Worm (Caenorhabditis elegans) whole organism, L2 larva: ENCODE measurements around the gene srx-7.

Experiments
- C34F6.9 ChIP-seq: fragments of 150-350 bp; optimal IDR thresholded peaks from 2 replicates; lab custom pipeline; 2014; ENCODE audit warnings: missing biosample characterization, missing genetic modification characterization
- F13H6.1 ChIP-seq: sonication (generic microtip); optimal IDR thresholded peaks from 2 replicates; lab custom pipeline; 2016; ENCODE audit warnings: missing genetic modification characterization, missing compliant biosample characterization
- R02D3.7 ChIP-seq: fragments of 150-350 bp; optimal IDR thresholded peaks from 2 replicates; lab custom pipeline; 2014; ENCODE audit warnings: missing biosample characterization, missing genetic modification characterization
- Y55F3AM.14 ChIP-seq: fragments of 200-800 bp; sonication (Bioruptor generic); optimal IDR thresholded peaks from 2 replicates; lab custom pipeline; 2018; ENCODE audit warnings: mild to moderate bottlenecking, missing genetic modification characterization, missing compliant biosample characterization
- alr-1 ChIP-seq: fragments of 150-350 bp; optimal IDR thresholded peaks from 2 replicates; lab custom pipeline; 2014; ENCODE audit warnings: missing biosample characterization, missing genetic modification characterization
- blmp-1 ChIP-seq: sonication (generic microtip); optimal IDR thresholded peaks from 2 replicates; lab custom pipeline; 2017; ENCODE audit warnings: missing genetic modification characterization, mild to moderate bottlenecking, missing compliant biosample characterization, antibody characterized with exemption, moderate library complexity; ENCODE audit not compliant: insufficient read depth
- crh-2 ChIP-seq: sonication (generic microtip); optimal IDR thresholded peaks from 2 replicates; lab custom pipeline; 2017; ENCODE audit warnings: missing biosample characterization, missing genetic modification characterization
- egl-27 ChIP-seq: sonication (generic microtip); optimal IDR thresholded peaks from 3 replicates; lab custom pipeline; 2017; ENCODE audit warnings: missing biosample characterization, missing genetic modification reagents, missing genetic modification characterization
- elt-1 ChIP-seq: fragments of 150-350 bp; optimal IDR thresholded peaks from 2 replicates; lab custom pipeline; 2014; ENCODE audit warnings: missing biosample characterization, missing genetic modification characterization
- elt-3 ChIP-seq: sonication (generic microtip); optimal IDR thresholded peaks from 2 replicates; lab custom pipeline; 2017; ENCODE audit warnings: missing biosample characterization, missing genetic modification characterization
- fos-1 ChIP-seq: fragments of 150-350 bp; optimal IDR thresholded peaks from 2 replicates; lab custom pipeline; 2014; ENCODE audit warnings: missing biosample characterization, missing genetic modification characterization
- lin-11 ChIP-seq: fragments of 150-350 bp; sonication (generic microtip); optimal IDR thresholded peaks from 2 replicates; lab custom pipeline; 2014; ENCODE audit warnings: missing biosample characterization, missing genetic modification characterization, inconsistent platforms, mixed read lengths
- lin-13 ChIP-seq: fragments of 150-350 bp; optimal IDR thresholded peaks from 2 replicates; lab custom pipeline; 2014; ENCODE audit warnings: missing biosample characterization, missing genetic modification reagents, missing genetic modification characterization
- lin-39 ChIP-seq: fragments of 150-350 bp; optimal IDR thresholded peaks from 2 replicates; lab custom pipeline; 2014; ENCODE audit warnings: missing biosample characterization, missing genetic modification reagents, missing genetic modification characterization
- mab-5 ChIP-seq: fragments of 150-350 bp; optimal IDR thresholded peaks from 2 replicates; lab custom pipeline; 2014; ENCODE audit warnings: missing biosample characterization, missing genetic modification characterization
- mbf-1 ChIP-seq: sonication (generic microtip); optimal IDR thresholded peaks from 2 replicates; lab custom pipeline; 2017; ENCODE audit warnings: missing biosample characterization, missing genetic modification characterization
- nhr-10 ChIP-seq: sonication (generic microtip); optimal IDR thresholded peaks from 2 replicates; lab custom pipeline; 2017; ENCODE audit warnings: missing biosample characterization, missing genetic modification characterization
- nhr-11 ChIP-seq: fragments of 150-350 bp; optimal IDR thresholded peaks from 2 replicates; lab custom pipeline; 2014; ENCODE audit warnings: missing biosample characterization, missing genetic modification characterization
- nhr-12 ChIP-seq: fragments of 150-350 bp; optimal IDR thresholded peaks from 2 replicates; lab custom pipeline; 2014; ENCODE audit warnings: missing biosample characterization, missing genetic modification characterization
- nhr-129 ChIP-seq: fragments of 150-350 bp; optimal IDR thresholded peaks from 2 replicates; lab custom pipeline; 2014; ENCODE audit warnings: missing biosample characterization, missing genetic modification characterization
- nhr-21 ChIP-seq: fragments of 150-350 bp; optimal IDR thresholded peaks from 2 replicates; lab custom pipeline; 2014; ENCODE audit warnings: missing biosample characterization, missing genetic modification characterization
- nhr-23 ChIP-seq: fragments of 150-350 bp; optimal IDR thresholded peaks from 2 replicates; lab custom pipeline; 2014; ENCODE audit warnings: missing biosample characterization, missing genetic modification reagents, missing genetic modification characterization
- nhr-237 ChIP-seq: fragments of 150-350 bp; optimal IDR thresholded peaks from 2 replicates; lab custom pipeline; 2014; ENCODE audit warnings: missing biosample characterization, missing genetic modification characterization
- nhr-25 ChIP-seq: fragments of 150-350 bp; sonication (generic microtip); optimal IDR thresholded peaks from 3 replicates; lab custom pipeline; 2014; ENCODE audit warnings: missing biosample characterization, missing genetic modification characterization
- nhr-77 ChIP-seq: fragments of 150-350 bp; optimal IDR thresholded peaks from 2 replicates; lab custom pipeline; 2014; ENCODE audit warnings: missing biosample characterization, missing genetic modification characterization
- peb-1 ChIP-seq: fragments of 150-350 bp; optimal IDR thresholded peaks from 2 replicates; lab custom pipeline; 2014; ENCODE audit warnings: missing biosample characterization, missing genetic modification characterization
- sem-4 ChIP-seq: fragments of 150-350 bp; optimal IDR thresholded peaks from 2 replicates; lab custom pipeline; 2014; ENCODE audit warnings: missing biosample characterization, missing genetic modification reagents, missing genetic modification characterization
- skn-1 ChIP-seq: sonication (generic microtip); optimal IDR thresholded peaks from 2 replicates; lab custom pipeline; 2017; ENCODE audit warnings: missing biosample characterization, missing genetic modification characterization
- sma-3 ChIP-seq: sonication (generic microtip); optimal IDR thresholded peaks from 2 replicates; lab custom pipeline; 2016; ENCODE audit warnings: missing genetic modification reagents, missing genetic modification characterization, missing compliant biosample characterization
- sma-9 ChIP-seq, 2 experiments: fragments of 150-350 bp in 1 of 2; sonication (generic microtip) in 1 of 2; optimal IDR thresholded peaks; 2 replicates each; lab custom pipeline; 2014 to 2016; ENCODE audit warnings: missing genetic modification characterization in 2 of 2, mild to moderate bottlenecking in 1 of 2, missing biosample characterization in 1 of 2, missing compliant biosample characterization in 1 of 2, missing genetic modification reagents in 1 of 2, moderate library complexity in 1 of 2
- unc-39 ChIP-seq: fragments of 150-350 bp; optimal IDR thresholded peaks from 2 replicates; lab custom pipeline; 2014; ENCODE audit warnings: missing biosample characterization, missing genetic modification characterization
- zag-1 ChIP-seq: fragments of 150-350 bp; optimal IDR thresholded peaks from 2 replicates; lab custom pipeline; 2014; ENCODE audit warnings: missing biosample characterization, missing genetic modification characterization
- ztf-1 ChIP-seq: fragments of 200-800 bp; sonication (Bioruptor generic); conservative IDR thresholded peaks from 2 replicates; pipeline ENCODE4 v1.3.6; 2022; ENCODE audit warnings: missing genetic modification characterization, missing compliant biosample characterization
- ztf-11 ChIP-seq: sonication (generic microtip); optimal IDR thresholded peaks from 2 replicates; lab custom pipeline; 2017; ENCODE audit warnings: missing biosample characterization, missing genetic modification characterization

The srx-7 gene

DNA sequence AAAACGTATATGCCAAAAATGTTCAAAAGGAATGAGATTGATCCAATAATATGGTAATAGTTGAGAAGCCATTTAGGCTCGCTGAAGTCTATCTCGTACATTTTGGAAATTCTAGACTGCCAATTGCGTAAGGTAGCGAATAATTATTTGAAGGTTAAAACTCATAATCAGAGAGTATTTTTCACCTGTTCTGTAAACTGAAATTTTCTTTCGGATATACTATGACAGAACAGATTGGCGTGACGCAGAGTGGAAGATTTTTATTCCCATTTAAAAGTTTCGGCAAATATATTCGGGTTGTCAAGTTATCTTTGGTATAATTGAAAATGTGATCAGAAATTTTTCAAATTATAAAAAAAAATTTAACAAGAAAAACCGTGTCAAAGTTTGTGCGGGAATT lies 8.1 kb downstream of the srx-7 start, which contains the start of gene sri-72:
Gene sri-72, minus strand, starts transcription at position 101 of the 400 bp plus-strand sequence.
- TF ChIP-seq mbf-1 (tag; lab: Kevin White, UChicago), result no peak
- TF ChIP-seq skn-1, result no peak
- TF ChIP-seq sma-9 (GFP tag; optimal IDR thresholded peaks at IDR 0.05; lab: Kevin White, UChicago), result no peak
- no peak for TF ChIP-seq sma-9 (tag; optimal IDR thresholded peaks at IDR 0.05; lab: Kevin White, UChicago)
- TF ChIP-seq nhr-10, result no peak
- TF ChIP-seq zag-1 (tag; lab: Kevin White, UChicago), result no peak
- TF ChIP-seq peb-1 (tag; lab: Kevin White, UChicago), result no peak
- no peak for TF ChIP-seq elt-1 (tag; lab: Kevin White, UChicago)
- no peak for TF ChIP-seq ztf-1
- no peak for TF ChIP-seq alr-1 (tag; lab: Kevin White, UChicago)
- TF ChIP-seq elt-3 (tag; lab: Kevin White, UChicago), result no peak
- no peak for TF ChIP-seq sma-3
- TF ChIP-seq mab-5, result no peak
- no peak for TF ChIP-seq nhr-21 (tag; lab: Kevin White, UChicago)

DNA sequence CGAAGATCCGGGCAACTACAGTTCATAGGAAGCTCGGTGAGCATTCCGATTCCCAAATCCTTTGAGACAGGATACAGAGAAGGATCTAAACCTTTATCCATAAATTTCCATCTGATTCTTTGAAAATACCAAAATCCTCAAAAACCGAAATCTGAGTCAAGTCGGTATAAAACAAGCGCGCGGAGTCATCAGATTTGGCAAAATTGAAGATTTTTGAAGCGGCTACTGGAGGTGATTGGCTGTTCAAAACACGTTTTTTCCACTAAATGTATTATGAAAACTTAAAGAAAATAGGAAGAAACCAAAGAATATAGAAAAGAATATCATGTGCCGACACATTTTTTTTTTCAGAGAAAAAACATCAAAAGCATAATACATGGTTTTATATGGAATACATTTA lies 14.6 kb downstream of the srx-7 start, which contains the start of gene C14C6.13:
Gene C14C6.13, minus strand, starts transcription at position 101 of the 400 bp plus-strand sequence.
- no peak for TF ChIP-seq elt-1 (tag; lab: Kevin White, UChicago)
- no peak for TF ChIP-seq blmp-1 (tag; lab: Kevin White, UChicago)
- no peak for TF ChIP-seq nhr-21 (tag; lab: Kevin White, UChicago)
- no peak for TF ChIP-seq nhr-23 (tag; lab: Kevin White, UChicago)
- no peak for TF ChIP-seq unc-39 (tag; lab: Kevin White, UChicago)
- TF ChIP-seq ztf-1, result no peak
- no peak for TF ChIP-seq nhr-11 (tag; lab: Kevin White, UChicago)
- TF ChIP-seq nhr-77, result no peak
- no peak for TF ChIP-seq sma-3
- TF ChIP-seq sem-4 (tag; lab: Kevin White, UChicago), result no peak
- TF ChIP-seq C34F6.9 (tag; lab: Kevin White, UChicago), result no peak
- no peak for TF ChIP-seq mbf-1 (tag; lab: Kevin White, UChicago)
- TF ChIP-seq nhr-12 (tag; lab: Kevin White, UChicago), result no peak
- TF ChIP-seq sma-9 (GFP tag; optimal IDR thresholded peaks at IDR 0.05; lab: Kevin White, UChicago), result no peak
- no peak for TF ChIP-seq sma-9 (tag; optimal IDR thresholded peaks at IDR 0.05; lab: Kevin White, UChicago)
- TF ChIP-seq lin-11 (tag; lab: Kevin White, UChicago), result no peak
- no peak for TF ChIP-seq fos-1 (tag; lab: Kevin White, UChicago)
- no peak for TF ChIP-seq alr-1 (tag; lab: Kevin White, UChicago)
- TF ChIP-seq, all 48 proteins: peak for 0

DNA sequence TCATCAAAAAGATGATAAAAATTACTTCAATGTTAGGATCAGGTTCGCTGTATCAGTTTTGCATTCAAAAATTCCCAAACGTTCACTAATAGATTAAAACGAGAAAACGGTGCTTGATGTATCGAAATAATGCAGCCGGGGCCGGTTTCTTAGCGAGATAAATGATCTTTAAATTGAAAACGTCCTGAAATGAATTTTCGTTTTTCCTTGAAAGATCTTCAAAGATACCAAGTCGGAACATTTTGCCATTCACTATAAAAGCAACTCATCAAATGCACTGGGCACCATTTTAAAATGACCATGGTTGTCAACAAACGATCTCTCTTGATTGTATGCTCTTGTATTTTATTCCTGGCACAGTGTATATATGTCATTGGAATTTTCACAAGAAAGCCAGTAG lies 16.1 kb downstream of the srx-7 start, which contains the start of gene K06H6.5:
Gene K06H6.5, plus strand, starts transcription at position 301 of the 400 bp plus-strand sequence.
- no peak for TF ChIP-seq nhr-237 (tag; lab: Kevin White, UChicago)
- TF ChIP-seq nhr-21 (tag; lab: Kevin White, UChicago), result no peak
- no peak for TF ChIP-seq lin-39
- no peak for TF ChIP-seq nhr-129 (tag; lab: Kevin White, UChicago)
- no peak for TF ChIP-seq lin-11 (tag; lab: Kevin White, UChicago)
- no peak for TF ChIP-seq lin-13 (GFP tag; lab: Kevin White, UChicago)
- no peak for TF ChIP-seq R02D3.7 (tag; lab: Kevin White, UChicago)
- no peak for TF ChIP-seq elt-1 (tag; lab: Kevin White, UChicago)
- TF ChIP-seq sma-3, result no peak
- TF ChIP-seq crh-2 (tag; lab: Kevin White, UChicago), result no peak
- no peak for TF ChIP-seq unc-39 (tag; lab: Kevin White, UChicago)
- TF ChIP-seq ztf-11 (tag; lab: Kevin White, UChicago), result no peak
- no peak for TF ChIP-seq Y55F3AM.14 (GFP tag; lab: Kevin White, UChicago)
- no peak for TF ChIP-seq F13H6.1

DNA sequence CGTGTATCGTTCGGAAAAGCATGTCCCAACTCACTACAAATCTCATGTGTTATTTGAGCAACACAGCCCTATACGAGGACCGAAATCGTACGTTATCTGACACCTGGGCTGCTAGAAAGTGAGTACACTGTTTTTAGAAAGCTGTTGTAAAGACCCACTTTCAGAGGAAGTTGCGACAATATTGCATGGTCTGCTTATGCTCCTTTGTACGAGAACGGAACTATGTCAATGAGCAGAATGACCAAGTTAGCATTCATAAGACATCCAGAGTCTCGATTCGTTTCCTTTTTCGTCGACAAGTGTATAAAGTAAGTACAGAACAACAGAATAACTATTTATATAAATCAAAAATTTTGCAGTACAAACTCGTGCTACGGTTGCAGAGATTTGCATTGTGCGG lies 16.9 kb downstream of the srx-7 start:
- TF ChIP-seq nhr-25 (tag; lab: Kevin White, UChicago) (no peak), zag-1 (tag; lab: Kevin White, UChicago) (no peak), egl-27 (tag; lab: Kevin White, UChicago) (no peak), crh-2 (tag; lab: Kevin White, UChicago) (no peak), nhr-129 (tag; lab: Kevin White, UChicago) (no peak)
